Worm (Caenorhabditis elegans): ENCODE measurements around the gene ajm-1.

Gene ajm-1

ce11 chrX:9145848-9146247 is 63.1 kb downstream of the ajm-1 start, which contains the start of gene B0563.5:
B0563.5 (plus strand) TSS chrX:9146148.
- TF ChIP-seq fkh-10 (GFP tag; optimal IDR thresholded peaks at IDR 0.05) (no peak), ztf-11 (tag; optimal IDR thresholded peaks at IDR 0.05) (no peak), nhr-20 (tag; optimal IDR thresholded peaks at IDR 0.05) (no peak), pqm-1 (tag; optimal IDR thresholded peaks at IDR 0.05) (no peak), zip-4 (GFP tag; optimal IDR thresholded peaks at IDR 0.05) (no peak), isw-1 (GFP tag; IDR thresholded peaks at IDR 0.05) (no peak), aha-1 (tag; optimal IDR thresholded peaks at IDR 0.05) (no peak), fkh-8 (tag; optimal IDR thresholded peaks at IDR 0.05) (no peak), ces-1 (GFP tag; optimal IDR thresholded peaks at IDR 0.05) (no peak), nhr-76 (tag; optimal IDR thresholded peaks at IDR 0.05) (no peak), jun-1 (tag; optimal IDR thresholded peaks at IDR 0.05) (no peak)

DNA sequence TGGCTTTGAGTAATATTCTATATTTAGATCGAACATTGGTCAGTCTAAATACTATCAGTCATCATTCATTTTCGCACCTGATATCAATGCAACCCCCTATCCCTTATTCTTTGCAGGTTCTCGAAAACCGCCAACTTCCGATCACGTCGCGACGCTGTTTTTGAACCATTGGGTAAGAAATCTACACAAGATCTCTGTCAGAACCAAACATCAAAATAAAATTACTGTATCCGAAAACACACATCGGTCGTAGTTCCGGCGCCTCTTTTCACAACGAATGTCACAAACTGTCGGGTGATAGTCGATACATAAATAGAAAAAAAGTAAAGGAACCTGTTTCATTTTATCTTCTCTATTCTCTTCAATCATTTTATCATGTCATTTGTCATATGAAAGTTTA is 64.2 kb downstream of the ajm-1 start:
- no peak for TF ChIP-seq unc-86 (tag; optimal IDR thresholded peaks at IDR 0.05)
- peak in 4 of 6 experiments; percentile 60 to 93 (median 76) for TF ChIP-seq elt-3 (tag; optimal IDR thresholded peaks at IDR 0.05)
- TF ChIP-seq snu-23 (GFP tag; optimal IDR thresholded peaks at IDR 0.05) = peak; percentile 55
- TF ChIP-seq lin-14 (GFP tag; optimal IDR thresholded peaks at IDR 0.05) = peak; percentile 74
- no peak for TF ChIP-seq C04F5.9 (tag; optimal IDR thresholded peaks at IDR 0.05)
- TF ChIP-seq hpl-2 (GFP tag; optimal IDR thresholded peaks at IDR 0.05) = no peak
- TF ChIP-seq xbp-1 (tag; optimal IDR thresholded peaks at IDR 0.05) = no peak
- TF ChIP-seq unc-30 (tag; optimal IDR thresholded peaks at IDR 0.05) = no peak
- no peak for TF ChIP-seq nhr-237 (tag; optimal IDR thresholded peaks at IDR 0.05)
- peak in 1 of 2 experiments; percentile 65 for TF ChIP-seq lin-35 (GFP tag; optimal IDR thresholded peaks at IDR 0.05)
- peak; percentile 69 for TF ChIP-seq unc-130 (tag; optimal IDR thresholded peaks at IDR 0.05)
- no peak for TF ChIP-seq unc-98 (GFP tag; IDR thresholded peaks at IDR 0.05)
- TF ChIP-seq nhr-47 (tag; optimal IDR thresholded peaks at IDR 0.05) = peak; percentile 11
- peak; percentile 73 for TF ChIP-seq nhr-71 (tag; optimal IDR thresholded peaks at IDR 0.05)
- no peak for TF ChIP-seq dpl-1 (GFP tag; optimal IDR thresholded peaks at IDR 0.05)
- TF ChIP-seq F16B12.6 (tag; optimal IDR thresholded peaks at IDR 0.05) = no peak
- no peak for TF ChIP-seq aly-2 (tag; optimal IDR thresholded peaks at IDR 0.05)
- TF ChIP-seq sox-4 (tag; optimal IDR thresholded peaks at IDR 0.05) = no peak
- TF ChIP-seq nhr-90 (tag; optimal IDR thresholded peaks at IDR 0.05; ENCODE audit: poor library complexity) = peak; percentile 62
- TF ChIP-seq blmp-1 (tag; optimal IDR thresholded peaks at IDR 0.05) = peak; percentile 80
- TF ChIP-seq skn-1 (tag; optimal IDR thresholded peaks at IDR 0.05) = no peak
- no peak for TF ChIP-seq ceh-88 (GFP tag; IDR thresholded peaks at IDR 0.05)
- TF ChIP-seq rnt-1 (tag; optimal IDR thresholded peaks at IDR 0.05) = no peak
- TF ChIP-seq nhr-19 (GFP tag; conservative IDR thresholded peaks at IDR 0.05) = peak; percentile 45
- TF ChIP-seq lir-3 (tag; optimal IDR thresholded peaks at IDR 0.05; ENCODE audit: poor library complexity) = no peak
- no peak for TF ChIP-seq nhr-77 (tag; optimal IDR thresholded peaks at IDR 0.05)
- peak; percentile 59 for TF ChIP-seq grh-1 (GFP tag; IDR thresholded peaks at IDR 0.05)
- TF ChIP-seq tbx-2 (tag; optimal IDR thresholded peaks at IDR 0.05) = peak; percentile 89
- TF ChIP-seq mdl-1 (tag; optimal IDR thresholded peaks at IDR 0.05) = peak in 1 of 2 experiments; percentile 36
- no peak for TF ChIP-seq ceh-63 (GFP tag; optimal IDR thresholded peaks at IDR 0.05)
- TF ChIP-seq ceh-90 (tag; optimal IDR thresholded peaks at IDR 0.05) = no peak
- TF ChIP-seq efl-3 (GFP tag; optimal IDR thresholded peaks at IDR 0.05) = no peak
- TF ChIP-seq nhr-20 (tag; optimal IDR thresholded peaks at IDR 0.05) = peak; percentile 77
- no peak for TF ChIP-seq egl-27 (tag; optimal IDR thresholded peaks at IDR 0.05)
- TF ChIP-seq zag-1 (tag; optimal IDR thresholded peaks at IDR 0.05) = no peak
- TF ChIP-seq C16A3.4 (tag; optimal IDR thresholded peaks at IDR 0.05) = peak; percentile 6
- TF ChIP-seq sptf-1 (tag; optimal IDR thresholded peaks at IDR 0.05) = no peak
- TF ChIP-seq isw-1 (GFP tag; IDR thresholded peaks at IDR 0.05) = no peak
- no peak for TF ChIP-seq ztf-4 (tag; optimal IDR thresholded peaks at IDR 0.05)
- TF ChIP-seq lsy-2 (tag; optimal IDR thresholded peaks at IDR 0.05) = peak in 1 of 2 experiments; percentile 76
- no peak for TF ChIP-seq ceh-8 (GFP tag; optimal IDR thresholded peaks at IDR 0.05)
- no peak for TF ChIP-seq ces-1 (GFP tag; optimal IDR thresholded peaks at IDR 0.05)
- TF ChIP-seq nhr-85 (tag) = peak; percentile 94
- TF ChIP-seq mab-9 (GFP tag; IDR thresholded peaks at IDR 0.05) = no peak

Data from whole organism, L1 larva.